In the genomic region with DNA sequence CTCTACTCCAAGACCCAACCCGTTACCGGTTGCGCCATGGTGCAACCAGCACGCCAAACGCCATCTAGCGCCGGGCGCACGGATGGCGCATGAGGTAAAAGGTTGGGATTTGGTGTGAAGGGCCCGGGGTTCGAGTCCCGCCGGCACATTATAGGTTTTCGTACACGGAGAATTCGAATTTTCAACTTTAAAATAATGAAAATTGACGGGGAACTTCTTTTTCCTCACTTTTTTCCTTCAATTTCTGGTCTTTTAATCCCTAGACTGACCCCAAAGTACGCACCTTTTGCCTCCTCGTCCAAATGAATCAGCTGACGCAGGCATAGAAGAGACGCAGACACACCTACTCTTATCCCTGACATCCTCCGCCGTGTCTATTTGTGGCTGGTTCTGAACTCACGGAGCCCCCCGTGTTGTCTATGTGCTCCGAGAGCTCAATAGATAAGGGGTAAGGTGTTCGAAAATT, we compare ENCODE assay signal across 3 worm cellular contexts.
TF ChIP-seq lines count a peak whose summit lies in the region.

No protein-coding gene starts in this region.

TF ChIP-seq in whole organism, L1 larva, 84 proteins besides CTCF, POLR2A, EP300 and RAD21 (continued from another document):
- TF ChIP-seq lin-14 (GFP tag; optimal IDR thresholded peaks at IDR 0.05; lab: Kevin White, UChicago): peak; percentile 67
- no peak for TF ChIP-seq nhr-76 (tag; optimal IDR thresholded peaks at IDR 0.05; lab: Kevin White, UChicago)
- TF ChIP-seq nhr-47 (tag; optimal IDR thresholded peaks at IDR 0.05; lab: Kevin White, UChicago): peak; percentile 53
- no peak for TF ChIP-seq jun-1 (tag; optimal IDR thresholded peaks at IDR 0.05; lab: Kevin White, UChicago)

TF ChIP-seq in whole organism, L4 larva, 104 proteins besides CTCF, POLR2A, EP300 and RAD21 (continued from another document):
- TF ChIP-seq daf-16 (GFP tag; optimal IDR thresholded peaks at IDR 0.05; lab: Kevin White, UChicago) (no peak), daf-16 (tag; optimal IDR thresholded peaks at IDR 0.05; lab: Kevin White, UChicago) (peak; percentile 15), php-3 (GFP tag; IDR thresholded peaks at IDR 0.05; lab: Robert Waterston, UW) (no peak), mxl-3 (GFP tag; optimal IDR thresholded peaks at IDR 0.05; lab: Kevin White, UChicago) (no peak), nhr-6 (tag; optimal IDR thresholded peaks at IDR 0.05; lab: Kevin White, UChicago) (no peak), cey-2 (tag; optimal IDR thresholded peaks at IDR 0.05; lab: Kevin White, UChicago; ENCODE audit: borderline replicate concordance, insufficient read depth) (no peak), unc-130 (GFP tag; optimal IDR thresholded peaks at IDR 0.05; lab: Kevin White, UChicago) (no peak), egl-27 (tag; optimal IDR thresholded peaks at IDR 0.05; lab: Kevin White, UChicago) (no peak), nhr-77 (tag; optimal IDR thresholded peaks at IDR 0.05; lab: Kevin White, UChicago) (peak; percentile 31), ZK337.2 (GFP tag; IDR thresholded peaks at IDR 0.05; lab: Robert Waterston, UW) (no peak), nhr-10 (tag; optimal IDR thresholded peaks at IDR 0.05; lab: Kevin White, UChicago) (no peak), zip-2 (tag; optimal IDR thresholded peaks at IDR 0.05; lab: Kevin White, UChicago) (no peak), nhr-76 (tag; optimal IDR thresholded peaks at IDR 0.05; lab: Kevin White, UChicago) (no peak)

TF ChIP-seq in whole organism, young adult, 124 proteins besides CTCF, POLR2A, EP300 and RAD21 (continued from another document):
- TF ChIP-seq B0035.1 (tag; optimal IDR thresholded peaks at IDR 0.05; lab: Kevin White, UChicago): no peak
- no peak for TF ChIP-seq C17E4.6 (GFP tag; IDR thresholded peaks at IDR 0.05; lab: Robert Waterston, UW)
- TF ChIP-seq madf-10 (tag; optimal IDR thresholded peaks at IDR 0.05; lab: Kevin White, UChicago): no peak
- no peak for TF ChIP-seq attf-5 (GFP tag; optimal IDR thresholded peaks at IDR 0.05; lab: Kevin White, UChicago)
- peak; percentile 77 for TF ChIP-seq zfh-2 (GFP tag; conservative IDR thresholded peaks at IDR 0.05; lab: Robert Waterston, UW)
- TF ChIP-seq F57A8.1 (GFP tag; optimal IDR thresholded peaks at IDR 0.05; lab: Kevin White, UChicago): no peak
- TF ChIP-seq attf-6 (GFP tag; IDR thresholded peaks at IDR 0.05; lab: Robert Waterston, UW): no peak
- TF ChIP-seq F57C9.4 (tag; optimal IDR thresholded peaks at IDR 0.05; lab: Kevin White, UChicago): no peak
- no peak for TF ChIP-seq nfyb-1 (GFP tag; IDR thresholded peaks at IDR 0.05; lab: Robert Waterston, UW)
- TF ChIP-seq ceh-91 (GFP tag; IDR thresholded peaks at IDR 0.05; lab: Robert Waterston, UW): peak; percentile 46; the same call in 1 of the 2 replicates
- no peak for TF ChIP-seq xnd-1 (tag; optimal IDR thresholded peaks at IDR 0.05; lab: Kevin White, UChicago)
- no peak for TF ChIP-seq chd-7 (tag; optimal IDR thresholded peaks at IDR 0.05; lab: Kevin White, UChicago)
- no peak for TF ChIP-seq snpc-3.4 (tag; optimal IDR thresholded peaks at IDR 0.05; lab: Kevin White, UChicago)
- TF ChIP-seq cebp-1 (GFP tag; IDR thresholded peaks at IDR 0.05; lab: Robert Waterston, UW): no peak; the same call in 1 of the 2 replicates
- TF ChIP-seq cebp-1 (tag; optimal IDR thresholded peaks at IDR 0.05; lab: Kevin White, UChicago): peak; percentile 21
- no peak for TF ChIP-seq gei-17 (GFP tag; optimal IDR thresholded peaks at IDR 0.05; lab: Kevin White, UChicago)
- no peak for TF ChIP-seq hlh-12 (tag; optimal IDR thresholded peaks at IDR 0.05; lab: Kevin White, UChicago)
- TF ChIP-seq egrh-3 (GFP tag; IDR thresholded peaks at IDR 0.05; lab: Robert Waterston, UW): peak; percentile 58; the same call in 1 of the 2 replicates
- no peak for TF ChIP-seq B0336.3 (GFP tag; IDR thresholded peaks at IDR 0.05; lab: Robert Waterston, UW)
- no peak for TF ChIP-seq dpl-1 (GFP tag; optimal IDR thresholded peaks at IDR 0.05; lab: Kevin White, UChicago)
- no peak for TF ChIP-seq madf-6 (GFP tag; IDR thresholded peaks at IDR 0.05; lab: Robert Waterston, UW)
- peak; percentile 50 for TF ChIP-seq tbp1 (GFP tag; optimal IDR thresholded peaks at IDR 0.05; lab: Kevin White, UChicago)
- TF ChIP-seq lsl-1 (GFP tag; optimal IDR thresholded peaks at IDR 0.05; lab: Kevin White, UChicago): no peak
- no peak for TF ChIP-seq let-526 (GFP tag; IDR thresholded peaks at IDR 0.05; lab: Robert Waterston, UW)
- TF ChIP-seq him-1 (tag; optimal IDR thresholded peaks at IDR 0.05; lab: Kevin White, UChicago): no peak
- TF ChIP-seq aptf-3 (GFP tag; IDR thresholded peaks at IDR 0.05; lab: Robert Waterston, UW): no peak
- TF ChIP-seq B0261.1 (tag; optimal IDR thresholded peaks at IDR 0.05; lab: Kevin White, UChicago): no peak
- no peak for TF ChIP-seq cebp-2 (GFP tag; IDR thresholded peaks at IDR 0.05; lab: Robert Waterston, UW)
- no peak for TF ChIP-seq ztf-3 (GFP tag; optimal IDR thresholded peaks at IDR 0.05; lab: Kevin White, UChicago)
- TF ChIP-seq fkh-3 (tag; optimal IDR thresholded peaks at IDR 0.05; lab: Kevin White, UChicago): no peak
- no peak for TF ChIP-seq ceh-58 (GFP tag; IDR thresholded peaks at IDR 0.05; lab: Robert Waterston, UW)
- no peak for TF ChIP-seq sptf-2 (GFP tag; optimal IDR thresholded peaks at IDR 0.05; lab: Kevin White, UChicago)
- TF ChIP-seq attf-3 (GFP tag; conservative IDR thresholded peaks at IDR 0.05; lab: Robert Waterston, UW): no peak
- TF ChIP-seq ztf-22 (GFP tag; optimal IDR thresholded peaks at IDR 0.05; lab: Kevin White, UChicago): no peak
- TF ChIP-seq Y53F4B.3 (GFP tag; IDR thresholded peaks at IDR 0.05; lab: Robert Waterston, UW): no peak
- TF ChIP-seq rpc-1 (optimal IDR thresholded peaks at IDR 0.05; lab: Kevin White, UChicago): no peak
- no peak for TF ChIP-seq rpc-1 (tag; optimal IDR thresholded peaks at IDR 0.05; lab: Kevin White, UChicago)
- no peak for TF ChIP-seq nfya-2 (GFP tag; IDR thresholded peaks at IDR 0.05; lab: Robert Waterston, UW)
- peak; percentile 83 for TF ChIP-seq lin-26 (GFP tag; IDR thresholded peaks at IDR 0.05; lab: Robert Waterston, UW)
- no peak for TF ChIP-seq nhr-179 (tag; optimal IDR thresholded peaks at IDR 0.05; lab: Kevin White, UChicago)
- 0 out of 2 replicates have a peak, but pooled peaks have one; percentile 52 for TF ChIP-seq F37B4.10 (GFP tag; IDR thresholded peaks at IDR 0.05; lab: Robert Waterston, UW)
- 0 out of 2 replicates have a peak, but pooled peaks have one; percentile 31 for TF ChIP-seq mcd-1 (GFP tag; IDR thresholded peaks at IDR 0.05; lab: Robert Waterston, UW)
- no peak for TF ChIP-seq sea-2 (GFP tag; IDR thresholded peaks at IDR 0.05; lab: Robert Waterston, UW)
- peak; percentile 50 for TF ChIP-seq D2030.7 (GFP tag; IDR thresholded peaks at IDR 0.05; lab: Robert Waterston, UW)
- no peak for TF ChIP-seq somi-1 (GFP tag; optimal IDR thresholded peaks at IDR 0.05; lab: Kevin White, UChicago)
- TF ChIP-seq akir-1 (GFP tag; optimal IDR thresholded peaks at IDR 0.05; lab: Kevin White, UChicago): no peak
- no peak for TF ChIP-seq madf-8 (GFP tag; conservative IDR thresholded peaks at IDR 0.05; lab: Robert Waterston, UW)
- TF ChIP-seq F39B2.1 (GFP tag; IDR thresholded peaks at IDR 0.05; lab: Robert Waterston, UW): no peak
- no peak for TF ChIP-seq Y53G8AR.9 (GFP tag; conservative IDR thresholded peaks at IDR 0.05; lab: Robert Waterston, UW)
- TF ChIP-seq egl-18 (GFP tag; IDR thresholded peaks at IDR 0.05; lab: Robert Waterston, UW): no peak
TF ChIP-seq in whole organism, young adult: peak in this region for 19.
